Fruit fly (Drosophila melanogaster) S2 (cell line): ENCODE measurements around the gene Sirt7.

Source experiments
- CG8478 ChIP-seq: fragments of >200 bp; optimal IDR thresholded peaks from 2 replicates; lab custom pipeline; 2018
- CTCF ChIP-seq, 2 experiments: fragments of >200 bp; optimal IDR thresholded peaks; 2 replicates each; lab custom pipeline; 2018

dm6 chr3R:29082034-29082433 lies 26.3 kb downstream of the Sirt7 start:
- TF ChIP-seq CTCF (optimal IDR thresholded peaks at IDR 0.05; lab: Kevin White, UChicago) (no peak), CG8478 (lab: Kevin White, UChicago) (no peak)
